Fruit fly (Drosophila melanogaster) whole organism, wandering third instar larva: ENCODE results near the gene Gba1b.

Experiments used
- Abd-B ChIP-seq: fragments of >200 bp; optimal IDR thresholded peaks from 2 replicates; lab custom pipeline; 2017; ENCODE audit warnings: missing biosample characterization, missing genetic modification characterization
- CG32264 ChIP-seq: fragments of 200-800 bp; sonication (Bioruptor generic); optimal IDR thresholded peaks from 2 replicates; lab custom pipeline; 2016; ENCODE audit warnings: missing biosample characterization, missing genetic modification characterization
- CG9705 ChIP-seq: fragments of 200-800 bp; sonication (Bioruptor generic); optimal IDR thresholded peaks from 2 replicates; lab custom pipeline; 2018; ENCODE audit warnings: missing biosample characterization, mild to moderate bottlenecking, missing genetic modification characterization
- CrebA ChIP-seq: fragments of 200-800 bp; sonication (Bioruptor generic); optimal IDR thresholded peaks from 2 replicates; lab custom pipeline; 2016; ENCODE audit warnings: missing biosample characterization, mild to moderate bottlenecking, missing genetic modification characterization, borderline replicate concordance
- Dfd ChIP-seq: fragments of >200 bp; optimal IDR thresholded peaks from 2 replicates; lab custom pipeline; 2017; ENCODE audit warnings: missing biosample characterization, missing genetic modification characterization
- Dif ChIP-seq: fragments of 200-275, 200-300 bp; sonication (Bioruptor generic); optimal IDR thresholded peaks from 2 replicates; lab custom pipeline; 2018; ENCODE audit warnings: missing biosample characterization, missing genetic modification characterization; ENCODE audit not compliant: partially characterized antibody
- GATAd ChIP-seq: sonication (Bioruptor generic); optimal IDR thresholded peaks from 2 replicates; lab custom pipeline; 2016; ENCODE audit warnings: missing biosample characterization, missing genetic modification characterization
- HLH106 ChIP-seq: fragments of 200-800 bp; optimal IDR thresholded peaks from 3 replicates; lab custom pipeline; 2019; ENCODE audit warnings: missing biosample characterization, mild to moderate bottlenecking, missing genetic modification characterization, moderate library complexity
- Hnf4 ChIP-seq: fragments of 200-800 bp; sonication (Bioruptor generic); optimal IDR thresholded peaks from 2 replicates; lab custom pipeline; 2016; ENCODE audit warnings: missing biosample characterization, mild to moderate bottlenecking, missing genetic modification characterization
- Hr78 ChIP-seq: fragments of >200 bp; optimal IDR thresholded peaks from 2 replicates; lab custom pipeline; 2017; ENCODE audit warnings: missing biosample characterization, missing genetic modification characterization
- Hr83 ChIP-seq: fragments of 200-300 bp; sonication (Bioruptor generic); optimal IDR thresholded peaks from 2 replicates; lab custom pipeline; 2016; ENCODE audit warnings: missing biosample characterization, mild to moderate bottlenecking, missing genetic modification characterization, moderate library complexity; ENCODE audit not compliant: poor library complexity, severe bottlenecking
- Jra ChIP-seq: sonication (Bioruptor generic); optimal IDR thresholded peaks from 2 replicates; lab custom pipeline; 2016; ENCODE audit warnings: missing biosample characterization, missing genetic modification characterization
- Mio ChIP-seq: sonication (Bioruptor generic); optimal IDR thresholded peaks from 2 replicates; lab custom pipeline; 2016; ENCODE audit warnings: missing biosample characterization, missing genetic modification characterization
- Myc ChIP-seq: fragments of >200 bp; optimal IDR thresholded peaks from 2 replicates; lab custom pipeline; 2017
- N ChIP-seq: fragments of >200 bp; optimal IDR thresholded peaks from 2 replicates; lab custom pipeline; 2018; ENCODE audit warnings: missing biosample characterization, missing external identifiers, missing genetic modification characterization
- OdsH ChIP-seq: fragments of 200-800 bp; sonication (Bioruptor generic); optimal IDR thresholded peaks from 2 replicates; lab custom pipeline; 2016; ENCODE audit warnings: missing biosample characterization, mild to moderate bottlenecking, missing genetic modification characterization
- Rel ChIP-seq, 2 experiments: fragments of 200-800 bp; sonication (Bioruptor generic) in 1 of 2; optimal IDR thresholded peaks; 2 replicates in 1 of 2; 3 replicates in 1 of 2; lab custom pipeline; 2016 to 2019; ENCODE audit warnings: mild to moderate bottlenecking in 2 of 2, missing biosample characterization in 2 of 2, missing genetic modification characterization in 2 of 2, moderate library complexity in 1 of 2
- Sp1 ChIP-seq: fragments of 200-800 bp; sonication (Bioruptor generic); optimal IDR thresholded peaks from 3 replicates; lab custom pipeline; 2019; ENCODE audit warnings: missing biosample characterization, mild to moderate bottlenecking, missing genetic modification characterization, moderate library complexity
- Vsx2 ChIP-seq: fragments of 200-300, 225-300 bp; sonication (Bioruptor generic); optimal IDR thresholded peaks from 2 replicates; lab custom pipeline; 2018; ENCODE audit warnings: missing biosample characterization, missing genetic modification characterization; ENCODE audit not compliant: partially characterized antibody
- br ChIP-seq: fragments of 200-800 bp; sonication (Bioruptor generic); optimal IDR thresholded peaks from 2 replicates; lab custom pipeline; 2016; ENCODE audit warnings: missing biosample characterization, missing genetic modification characterization
- brk ChIP-seq: fragments of 200-800 bp; sonication (Bioruptor generic); optimal IDR thresholded peaks from 2 replicates; lab custom pipeline; 2016; ENCODE audit warnings: missing biosample characterization, mild to moderate bottlenecking, missing genetic modification characterization
- dl ChIP-seq, 2 experiments: fragments of 175-275, 200-275 bp in 1 of 2; fragments of 200-275 bp in 1 of 2; sonication (Bioruptor generic); optimal IDR thresholded peaks; lab custom pipeline; 2018; ENCODE audit warnings: mild to moderate bottlenecking in 2 of 2, missing biosample characterization in 2 of 2, missing genetic modification characterization in 2 of 2, moderate library complexity in 2 of 2; ENCODE audit not compliant: partially characterized antibody in 2 of 2, insufficient read depth in 1 of 2
- dmrt93B ChIP-seq: fragments of 200-800 bp; sonication (Bioruptor generic); optimal IDR thresholded peaks from 2 replicates; lab custom pipeline; 2018; ENCODE audit warnings: missing biosample characterization, mild to moderate bottlenecking, missing genetic modification characterization
- ey ChIP-seq: fragments of 200-800 bp; sonication (Bioruptor generic); optimal IDR thresholded peaks from 2 replicates; lab custom pipeline; 2016; ENCODE audit warnings: missing biosample characterization, missing genetic modification characterization
- foxo ChIP-seq, 2 experiments: fragments of 200-800 bp; sonication (Bioruptor generic); optimal IDR thresholded peaks; 2 replicates in 1 of 2; 3 replicates in 1 of 2; lab custom pipeline; 2016 to 2017; ENCODE audit warnings: missing biosample characterization in 2 of 2, missing genetic modification characterization in 2 of 2
- fru ChIP-seq: fragments of 200-800 bp; sonication (Bioruptor generic); optimal IDR thresholded peaks from 3 replicates; lab custom pipeline; 2016; ENCODE audit warnings: missing biosample characterization, mild to moderate bottlenecking, missing genetic modification characterization
- h ChIP-seq: fragments of 200-800 bp; sonication (Bioruptor generic); optimal IDR thresholded peaks from 3 replicates; lab custom pipeline; 2016; ENCODE audit warnings: missing biosample characterization, mild to moderate bottlenecking, missing genetic modification characterization
- jim ChIP-seq: fragments of 175-275, 200-325 bp; sonication (Bioruptor generic); optimal IDR thresholded peaks from 2 replicates; lab custom pipeline; 2016; ENCODE audit warnings: missing biosample characterization, mild to moderate bottlenecking, missing genetic modification characterization
- lola ChIP-seq: fragments of >200 bp; optimal IDR thresholded peaks from 2 replicates; lab custom pipeline; 2017; ENCODE audit warnings: missing biosample characterization, missing genetic modification characterization
- pan ChIP-seq: fragments of >200 bp; optimal IDR thresholded peaks from 2 replicates; lab custom pipeline; 2017
- psq ChIP-seq: fragments of 200-800 bp; sonication (Bioruptor generic); optimal IDR thresholded peaks from 3 replicates; lab custom pipeline; 2017; ENCODE audit warnings: missing biosample characterization, mild to moderate bottlenecking, missing genetic modification characterization, moderate library complexity
- rgr ChIP-seq: fragments of 200-800 bp; sonication (Bioruptor generic); optimal IDR thresholded peaks from 3 replicates; lab custom pipeline; 2016; ENCODE audit warnings: missing biosample characterization, mild to moderate bottlenecking, missing genetic modification characterization
- sage ChIP-seq: fragments of 200-800 bp; sonication (Bioruptor generic); optimal IDR thresholded peaks from 2 replicates; lab custom pipeline; 2016; ENCODE audit warnings: missing biosample characterization, mild to moderate bottlenecking, missing genetic modification characterization
- sv ChIP-seq: fragments of 200-800 bp; sonication (Bioruptor generic); optimal IDR thresholded peaks from 3 replicates; lab custom pipeline; 2016; ENCODE audit warnings: missing biosample characterization, missing genetic modification characterization
- tai ChIP-seq: sonication (Bioruptor generic); optimal IDR thresholded peaks from 2 replicates; lab custom pipeline; 2016; ENCODE audit warnings: missing biosample characterization, missing genetic modification characterization
- usp ChIP-seq: fragments of >200 bp; optimal IDR thresholded peaks from 2 replicates; lab custom pipeline; 2017; ENCODE audit warnings: missing biosample characterization, missing genetic modification characterization

The Gba1b gene

dm6 chr3R:23722680-23723372 lies 18.2 kb downstream of the Gba1b start, which contains the start of gene CG10365 (continued):
- TF ChIP-seq sage (GFP tag; lab: Kevin White, UChicago) (no peak), psq (GFP tag; lab: Kevin White, UChicago) (peak; percentile 85), Mio (GFP tag; lab: Kevin White, UChicago) (no peak), foxo (GFP tag; optimal IDR thresholded peaks at IDR 0.05; lab: Kevin White, UChicago) (peak in 1 of 2 experiments; percentile 91), usp (GFP tag; lab: Kevin White, UChicago) (no peak), dmrt93B (GFP tag; lab: Kevin White, UChicago) (peak; percentile 35), CG32264 (GFP tag; lab: Kevin White, UChicago) (no peak), Abd-B (no peak), rgr (peak; percentile 85), h (GFP tag; lab: Kevin White, UChicago) (peak; percentile 76), CG9705 (GFP tag; lab: Kevin White, UChicago) (peak; percentile 21), tai (GFP tag; lab: Kevin White, UChicago) (peak; percentile 7), N (GFP tag; lab: Kevin White, UChicago) (no peak)

DNA sequence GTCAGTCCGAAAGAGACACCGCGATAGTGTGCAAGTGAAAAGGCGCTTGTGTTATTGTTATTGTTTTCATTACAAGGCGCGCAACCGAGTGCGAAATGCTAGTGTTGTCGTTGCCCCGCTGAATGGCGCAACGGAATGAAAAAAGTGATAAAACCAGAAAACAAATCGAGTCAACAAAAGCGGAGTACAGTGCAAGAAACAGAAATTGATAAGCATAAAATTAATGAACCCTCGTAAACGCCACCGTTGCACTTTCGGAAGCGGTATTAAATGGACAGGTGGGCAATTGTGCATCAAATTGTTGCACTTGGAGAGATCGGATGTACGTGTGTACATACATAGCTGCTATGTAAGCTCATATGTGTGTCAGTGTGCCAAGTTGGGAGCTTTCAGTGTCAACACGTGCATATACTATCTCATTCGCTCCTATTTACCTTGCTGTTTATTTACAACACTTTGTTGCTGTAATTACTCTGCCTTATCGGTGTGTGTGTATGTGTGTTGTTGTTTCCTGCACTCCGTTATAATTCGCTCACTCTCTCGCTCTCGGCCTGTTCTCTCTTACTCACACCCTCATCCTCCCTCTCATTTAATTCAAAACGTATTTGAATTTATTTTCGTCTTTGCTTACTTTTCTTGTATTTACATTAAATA lies 18.9 kb downstream of the Gba1b start:
- peak; percentile 17 for TF ChIP-seq Jra
- peak; percentile 10 for TF ChIP-seq HLH106 (tag; lab: Kevin White, UChicago)
- TF ChIP-seq sage (GFP tag; lab: Kevin White, UChicago), result peak; percentile 34
- TF ChIP-seq Hr83 (GFP tag; lab: Kevin White, UChicago), result peak; percentile 70
- TF ChIP-seq rgr, result peak; percentile 15
- peak; percentile 11 for TF ChIP-seq br (GFP tag; lab: Kevin White, UChicago)
- no peak for TF ChIP-seq Abd-B
- TF ChIP-seq N (GFP tag; lab: Kevin White, UChicago), result no peak
- TF ChIP-seq pan (lab: Kevin White, UChicago), result no peak
- TF ChIP-seq foxo (GFP tag; optimal IDR thresholded peaks at IDR 0.05; lab: Kevin White, UChicago), result peak in 1 of 2 experiments; percentile 51
- TF ChIP-seq dl (GFP tag; optimal IDR thresholded peaks at IDR 0.05; lab: Kevin White, UChicago; ENCODE audit: insufficient read depth in 1 of 2, partially characterized antibody in 2 of 2), result peak; percentile 22 to 38
- peak; percentile 74 for TF ChIP-seq Dif (GFP tag; lab: Kevin White, UChicago)
- peak; percentile 24 for TF ChIP-seq fru (GFP tag; lab: Kevin White, UChicago)
- TF ChIP-seq tai (GFP tag; lab: Kevin White, UChicago), result peak; percentile 51
- peak; percentile 45 for TF ChIP-seq h (GFP tag; lab: Kevin White, UChicago)
- TF ChIP-seq Rel (GFP tag; optimal IDR thresholded peaks at IDR 0.05; lab: Kevin White, UChicago), result no peak
- TF ChIP-seq Rel (tag; optimal IDR thresholded peaks at IDR 0.05; lab: Kevin White, UChicago), result no peak
- peak; percentile 2 for TF ChIP-seq Sp1 (GFP tag; lab: Kevin White, UChicago)
- no peak for TF ChIP-seq psq (GFP tag; lab: Kevin White, UChicago)
- no peak for TF ChIP-seq Hnf4 (GFP tag; lab: Kevin White, UChicago)
- TF ChIP-seq lola (GFP tag; lab: Kevin White, UChicago), result no peak

- TF ChIP-seq Hnf4 (GFP tag; lab: Kevin White, UChicago), result no peak
- TF ChIP-seq rgr, result no peak
- TF ChIP-seq Vsx2 (GFP tag; lab: Kevin White, UChicago), result peak; percentile 31
- no peak for TF ChIP-seq fru (GFP tag; lab: Kevin White, UChicago)
- TF ChIP-seq dmrt93B (GFP tag; lab: Kevin White, UChicago), result no peak
- no peak for TF ChIP-seq CG9705 (GFP tag; lab: Kevin White, UChicago)
- no peak for TF ChIP-seq HLH106 (tag; lab: Kevin White, UChicago)
- no peak for TF ChIP-seq usp (GFP tag; lab: Kevin White, UChicago)
- TF ChIP-seq N (GFP tag; lab: Kevin White, UChicago), result no peak
- TF ChIP-seq Hr83 (GFP tag; lab: Kevin White, UChicago), result no peak
- TF ChIP-seq dl (GFP tag; optimal IDR thresholded peaks at IDR 0.05; lab: Kevin White, UChicago; ENCODE audit: insufficient read depth in 1 of 2, partially characterized antibody in 2 of 2), result no peak
- peak; percentile 7 for TF ChIP-seq sage (GFP tag; lab: Kevin White, UChicago)
- no peak for TF ChIP-seq GATAd
- no peak for TF ChIP-seq pan (lab: Kevin White, UChicago)
- no peak for TF ChIP-seq Dfd (GFP tag; lab: Kevin White, UChicago)
- no peak for TF ChIP-seq foxo (GFP tag; optimal IDR thresholded peaks at IDR 0.05; lab: Kevin White, UChicago)
- no peak for TF ChIP-seq Sp1 (GFP tag; lab: Kevin White, UChicago)
- peak; percentile 12 for TF ChIP-seq h (GFP tag; lab: Kevin White, UChicago)
- no peak for TF ChIP-seq Rel (GFP tag; optimal IDR thresholded peaks at IDR 0.05; lab: Kevin White, UChicago)
- TF ChIP-seq Rel (tag; optimal IDR thresholded peaks at IDR 0.05; lab: Kevin White, UChicago), result peak; percentile 42
- TF ChIP-seq br (GFP tag; lab: Kevin White, UChicago), result peak; percentile 55
- no peak for TF ChIP-seq Myc (lab: Kevin White, UChicago)
- no peak for TF ChIP-seq jim
- TF ChIP-seq tai (GFP tag; lab: Kevin White, UChicago), result no peak
- no peak for TF ChIP-seq sv (GFP tag; lab: Kevin White, UChicago)
- no peak for TF ChIP-seq Hr78 (GFP tag; lab: Kevin White, UChicago)
- TF ChIP-seq Jra, result no peak
- TF ChIP-seq psq (GFP tag; lab: Kevin White, UChicago), result no peak
- TF ChIP-seq brk (GFP tag; lab: Kevin White, UChicago), result peak; percentile 42
- TF ChIP-seq OdsH (GFP tag; lab: Kevin White, UChicago), result no peak
- TF ChIP-seq ey (GFP tag; lab: Kevin White, UChicago), result no peak
- no peak for TF ChIP-seq CG32264 (GFP tag; lab: Kevin White, UChicago)
- TF ChIP-seq Dif (GFP tag; lab: Kevin White, UChicago), result no peak
- TF ChIP-seq lola (GFP tag; lab: Kevin White, UChicago), result no peak
- peak; percentile 80 for TF ChIP-seq CrebA (GFP tag; lab: Kevin White, UChicago)
Observed at dm6 chr3R:23724843-23725506, 20.4 kb downstream of the Gba1b start.
